Worm (Caenorhabditis elegans): ENCODE measurements around the gene fozi-1.

- TF ChIP-seq ces-1 (GFP tag; optimal IDR thresholded peaks at IDR 0.05) (no peak), unc-39 (tag; optimal IDR thresholded peaks at IDR 0.05) (no peak), ceh-43 (GFP tag; optimal IDR thresholded peaks at IDR 0.05) (no peak), nhr-237 (tag; optimal IDR thresholded peaks at IDR 0.05) (no peak)
Measured at ce11 chrIII:9236228-9236627, 45.4 kb upstream of the fozi-1 start, which contains the start of gene T23G5.2.
